Worm (Caenorhabditis elegans) whole organism, L1 larva: ENCODE results near the gene cdl-1.
A peak's percentile ranks its signal among the peaks of the same experiment; 100 is the strongest.

Experiments used
- aha-1 ChIP-seq: fragments of 150-350 bp; optimal IDR thresholded peaks from 2 replicates; lab custom pipeline; 2014; ENCODE audit warnings: missing biosample characterization, missing genetic modification characterization
- aly-2 ChIP-seq: fragments of 150-350 bp; optimal IDR thresholded peaks from 2 replicates; lab custom pipeline; 2014; ENCODE audit warnings: missing biosample characterization, missing genetic modification characterization
- ama-1 ChIP-seq: fragments of 150-350 bp; optimal IDR thresholded peaks from 2 replicates; lab custom pipeline; 2014
- egl-13 ChIP-seq: sonication (generic microtip); optimal IDR thresholded peaks from 2 replicates; lab custom pipeline; 2016; ENCODE audit warnings: missing genotype, missing genetic modification reagents, missing genetic modification characterization, missing compliant biosample characterization
- egl-27 ChIP-seq, 2 experiments: fragments of 150-350 bp in 1 of 2; sonication (generic microtip); optimal IDR thresholded peaks; 3 replicates each; lab custom pipeline; 2017 to 2018; ENCODE audit warnings: missing biosample characterization in 2 of 2, missing genetic modification characterization in 2 of 2, missing genetic modification reagents in 2 of 2
- fkh-10 ChIP-seq: sonication (generic microtip); optimal IDR thresholded peaks from 2 replicates; lab custom pipeline; 2017; ENCODE audit warnings: missing biosample characterization, missing genetic modification reagents, missing genetic modification characterization
- lin-13 ChIP-seq: fragments of 150-350 bp; optimal IDR thresholded peaks from 2 replicates; lab custom pipeline; 2014; ENCODE audit warnings: missing biosample characterization, missing genetic modification reagents, missing genetic modification characterization
- nhr-237 ChIP-seq: fragments of 150-350 bp; optimal IDR thresholded peaks from 2 replicates; lab custom pipeline; 2014; ENCODE audit warnings: missing biosample characterization, missing genetic modification characterization
- nhr-28 ChIP-seq: fragments of 150-350 bp; optimal IDR thresholded peaks from 2 replicates; lab custom pipeline; 2014; ENCODE audit warnings: missing biosample characterization, missing genetic modification characterization
- tbx-2 ChIP-seq: sonication (generic microtip); optimal IDR thresholded peaks from 2 replicates; lab custom pipeline; 2016; ENCODE audit warnings: missing genetic modification characterization, missing compliant biosample characterization

DNA sequence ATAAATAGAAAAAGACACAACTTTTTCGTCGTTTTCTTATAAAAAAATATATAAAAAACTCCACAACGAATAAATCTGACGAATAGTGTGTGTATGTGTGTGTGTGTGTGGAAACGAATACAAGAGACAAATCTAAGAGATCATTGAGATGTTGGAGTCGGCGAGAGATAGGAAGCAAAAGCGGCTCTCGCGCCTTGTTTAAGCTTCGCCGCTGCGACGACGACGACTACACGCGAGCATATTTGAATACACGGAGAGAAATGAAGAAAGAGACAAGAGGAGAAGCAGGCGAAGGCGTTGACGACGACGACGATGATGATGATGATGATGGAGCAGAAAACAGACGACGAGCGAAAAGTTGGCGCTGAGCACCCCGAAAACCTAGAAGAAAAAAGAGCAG is 40.5 kb upstream of the cdl-1 start:
- TF ChIP-seq fkh-10, result peak; percentile 20
- no peak for TF ChIP-seq aha-1 (tag; lab: Kevin White, UChicago)
- no peak for TF ChIP-seq lin-13 (GFP tag; lab: Kevin White, UChicago)
- TF ChIP-seq egl-13 (tag; lab: Kevin White, UChicago), result peak; percentile 53
- TF ChIP-seq nhr-28 (tag; lab: Kevin White, UChicago), result no peak
- TF ChIP-seq egl-27 (tag; optimal IDR thresholded peaks at IDR 0.05; lab: Kevin White, UChicago), result no peak
- TF ChIP-seq nhr-237 (tag; lab: Kevin White, UChicago), result no peak
- TF ChIP-seq aly-2, result no peak
- TF ChIP-seq tbx-2, result peak; percentile 24
- TF ChIP-seq ama-1 (lab: Kevin White, UChicago), result no peak
